Worm (Caenorhabditis elegans) whole organism, L2 larva: ENCODE results near the gene ech-4.
A peak's percentile ranks its signal among the peaks of the same experiment; 100 is the strongest.

Source experiments
- C34F6.9 ChIP-seq: fragments of 150-350 bp; optimal IDR thresholded peaks from 2 replicates; lab custom pipeline; 2014; ENCODE audit warnings: missing biosample characterization, missing genetic modification characterization
- F13H6.1 ChIP-seq: sonication (generic microtip); optimal IDR thresholded peaks from 2 replicates; lab custom pipeline; 2016; ENCODE audit warnings: missing genetic modification characterization, missing compliant biosample characterization
- R02D3.7 ChIP-seq: fragments of 150-350 bp; optimal IDR thresholded peaks from 2 replicates; lab custom pipeline; 2014; ENCODE audit warnings: missing biosample characterization, missing genetic modification characterization
- alr-1 ChIP-seq: fragments of 150-350 bp; optimal IDR thresholded peaks from 2 replicates; lab custom pipeline; 2014; ENCODE audit warnings: missing biosample characterization, missing genetic modification characterization
- aly-2 ChIP-seq: fragments of 150-350 bp; optimal IDR thresholded peaks from 2 replicates; lab custom pipeline; 2014; ENCODE audit warnings: missing biosample characterization, missing genetic modification characterization
- blmp-1 ChIP-seq: sonication (generic microtip); optimal IDR thresholded peaks from 2 replicates; lab custom pipeline; 2017; ENCODE audit warnings: missing genetic modification characterization, mild to moderate bottlenecking, missing compliant biosample characterization, antibody characterized with exemption, moderate library complexity; ENCODE audit not compliant: insufficient read depth
- ceh-16 ChIP-seq: fragments of 150-350 bp; optimal IDR thresholded peaks from 2 replicates; lab custom pipeline; 2014; ENCODE audit warnings: missing biosample characterization, missing genetic modification characterization
- ceh-82 ChIP-seq: fragments of 150-350 bp; optimal IDR thresholded peaks from 2 replicates; lab custom pipeline; 2014; ENCODE audit warnings: missing biosample characterization, missing genetic modification characterization
- crh-2 ChIP-seq: sonication (generic microtip); optimal IDR thresholded peaks from 2 replicates; lab custom pipeline; 2017; ENCODE audit warnings: missing biosample characterization, missing genetic modification characterization
- dmd-4 ChIP-seq: sonication (generic microtip); optimal IDR thresholded peaks from 2 replicates; lab custom pipeline; 2017; ENCODE audit warnings: missing biosample characterization, missing genetic modification characterization
- egl-27 ChIP-seq: sonication (generic microtip); optimal IDR thresholded peaks from 3 replicates; lab custom pipeline; 2017; ENCODE audit warnings: missing biosample characterization, missing genetic modification reagents, missing genetic modification characterization
- elt-1 ChIP-seq: fragments of 150-350 bp; optimal IDR thresholded peaks from 2 replicates; lab custom pipeline; 2014; ENCODE audit warnings: missing biosample characterization, missing genetic modification characterization
- elt-3 ChIP-seq: sonication (generic microtip); optimal IDR thresholded peaks from 2 replicates; lab custom pipeline; 2017; ENCODE audit warnings: missing biosample characterization, missing genetic modification characterization
- fos-1 ChIP-seq: fragments of 150-350 bp; optimal IDR thresholded peaks from 2 replicates; lab custom pipeline; 2014; ENCODE audit warnings: missing biosample characterization, missing genetic modification characterization
- gmeb-1 ChIP-seq: fragments of 150-350 bp; optimal IDR thresholded peaks from 2 replicates; lab custom pipeline; 2014; ENCODE audit warnings: missing biosample characterization, missing genetic modification characterization
- lin-11 ChIP-seq: fragments of 150-350 bp; sonication (generic microtip); optimal IDR thresholded peaks from 2 replicates; lab custom pipeline; 2014; ENCODE audit warnings: missing biosample characterization, missing genetic modification characterization, inconsistent platforms, mixed read lengths
- lin-13 ChIP-seq: fragments of 150-350 bp; optimal IDR thresholded peaks from 2 replicates; lab custom pipeline; 2014; ENCODE audit warnings: missing biosample characterization, missing genetic modification reagents, missing genetic modification characterization
- lin-39 ChIP-seq: fragments of 150-350 bp; optimal IDR thresholded peaks from 2 replicates; lab custom pipeline; 2014; ENCODE audit warnings: missing biosample characterization, missing genetic modification reagents, missing genetic modification characterization
- lsy-2 ChIP-seq, 2 experiments: fragments of 150-350 bp in 1 of 2; sonication (generic microtip) in 1 of 2; optimal IDR thresholded peaks; 2 replicates each; lab custom pipeline; 2014 to 2017; ENCODE audit warnings: missing biosample characterization in 2 of 2, missing genetic modification characterization in 2 of 2
- mab-5 ChIP-seq: fragments of 150-350 bp; optimal IDR thresholded peaks from 2 replicates; lab custom pipeline; 2014; ENCODE audit warnings: missing biosample characterization, missing genetic modification characterization
- mbf-1 ChIP-seq: sonication (generic microtip); optimal IDR thresholded peaks from 2 replicates; lab custom pipeline; 2017; ENCODE audit warnings: missing biosample characterization, missing genetic modification characterization
- nhr-10 ChIP-seq: sonication (generic microtip); optimal IDR thresholded peaks from 2 replicates; lab custom pipeline; 2017; ENCODE audit warnings: missing biosample characterization, missing genetic modification characterization
- nhr-11 ChIP-seq: fragments of 150-350 bp; optimal IDR thresholded peaks from 2 replicates; lab custom pipeline; 2014; ENCODE audit warnings: missing biosample characterization, missing genetic modification characterization
- nhr-129 ChIP-seq: fragments of 150-350 bp; optimal IDR thresholded peaks from 2 replicates; lab custom pipeline; 2014; ENCODE audit warnings: missing biosample characterization, missing genetic modification characterization
- nhr-21 ChIP-seq: fragments of 150-350 bp; optimal IDR thresholded peaks from 2 replicates; lab custom pipeline; 2014; ENCODE audit warnings: missing biosample characterization, missing genetic modification characterization
- nhr-23 ChIP-seq: fragments of 150-350 bp; optimal IDR thresholded peaks from 2 replicates; lab custom pipeline; 2014; ENCODE audit warnings: missing biosample characterization, missing genetic modification reagents, missing genetic modification characterization
- nhr-237 ChIP-seq: fragments of 150-350 bp; optimal IDR thresholded peaks from 2 replicates; lab custom pipeline; 2014; ENCODE audit warnings: missing biosample characterization, missing genetic modification characterization
- nhr-25 ChIP-seq: fragments of 150-350 bp; sonication (generic microtip); optimal IDR thresholded peaks from 3 replicates; lab custom pipeline; 2014; ENCODE audit warnings: missing biosample characterization, missing genetic modification characterization
- nhr-6 ChIP-seq: fragments of 150-350 bp; optimal IDR thresholded peaks from 2 replicates; lab custom pipeline; 2014; ENCODE audit warnings: missing biosample characterization, missing genetic modification characterization
- nhr-77 ChIP-seq: fragments of 150-350 bp; optimal IDR thresholded peaks from 2 replicates; lab custom pipeline; 2014; ENCODE audit warnings: missing biosample characterization, missing genetic modification characterization
- peb-1 ChIP-seq: fragments of 150-350 bp; optimal IDR thresholded peaks from 2 replicates; lab custom pipeline; 2014; ENCODE audit warnings: missing biosample characterization, missing genetic modification characterization
- sem-4 ChIP-seq: fragments of 150-350 bp; optimal IDR thresholded peaks from 2 replicates; lab custom pipeline; 2014; ENCODE audit warnings: missing biosample characterization, missing genetic modification reagents, missing genetic modification characterization
- skn-1 ChIP-seq: sonication (generic microtip); optimal IDR thresholded peaks from 2 replicates; lab custom pipeline; 2017; ENCODE audit warnings: missing biosample characterization, missing genetic modification characterization
- sma-3 ChIP-seq: sonication (generic microtip); optimal IDR thresholded peaks from 2 replicates; lab custom pipeline; 2016; ENCODE audit warnings: missing genetic modification reagents, missing genetic modification characterization, missing compliant biosample characterization
- sma-9 ChIP-seq, 2 experiments: fragments of 150-350 bp in 1 of 2; sonication (generic microtip) in 1 of 2; optimal IDR thresholded peaks; 2 replicates each; lab custom pipeline; 2014 to 2016; ENCODE audit warnings: missing genetic modification characterization in 2 of 2, mild to moderate bottlenecking in 1 of 2, missing biosample characterization in 1 of 2, missing compliant biosample characterization in 1 of 2, missing genetic modification reagents in 1 of 2, moderate library complexity in 1 of 2
- snpc-4 ChIP-seq: fragments of 150-350 bp; optimal IDR thresholded peaks from 2 replicates; lab custom pipeline; 2014; ENCODE audit warnings: missing biosample characterization, missing genetic modification characterization
- unc-39 ChIP-seq: fragments of 150-350 bp; optimal IDR thresholded peaks from 2 replicates; lab custom pipeline; 2014; ENCODE audit warnings: missing biosample characterization, missing genetic modification characterization
- unc-55 ChIP-seq: fragments of 150-350 bp; sonication (generic microtip); optimal IDR thresholded peaks from 3 replicates; lab custom pipeline; 2014; ENCODE audit warnings: missing biosample characterization, missing genetic modification reagents, missing genetic modification characterization
- unc-62 ChIP-seq: fragments of 150-350 bp; optimal IDR thresholded peaks from 2 replicates; lab custom pipeline; 2014; ENCODE audit warnings: missing biosample characterization, missing genetic modification reagents, missing genetic modification characterization
- zag-1 ChIP-seq: fragments of 150-350 bp; optimal IDR thresholded peaks from 2 replicates; lab custom pipeline; 2014; ENCODE audit warnings: missing biosample characterization, missing genetic modification characterization
- ztf-1 ChIP-seq: fragments of 200-800 bp; sonication (Bioruptor generic); conservative IDR thresholded peaks from 2 replicates; pipeline ENCODE4 v1.3.6; 2022; ENCODE audit warnings: missing genetic modification characterization, missing compliant biosample characterization
- ztf-11 ChIP-seq: sonication (generic microtip); optimal IDR thresholded peaks from 2 replicates; lab custom pipeline; 2017; ENCODE audit warnings: missing biosample characterization, missing genetic modification characterization

The ech-4 gene

DNA sequence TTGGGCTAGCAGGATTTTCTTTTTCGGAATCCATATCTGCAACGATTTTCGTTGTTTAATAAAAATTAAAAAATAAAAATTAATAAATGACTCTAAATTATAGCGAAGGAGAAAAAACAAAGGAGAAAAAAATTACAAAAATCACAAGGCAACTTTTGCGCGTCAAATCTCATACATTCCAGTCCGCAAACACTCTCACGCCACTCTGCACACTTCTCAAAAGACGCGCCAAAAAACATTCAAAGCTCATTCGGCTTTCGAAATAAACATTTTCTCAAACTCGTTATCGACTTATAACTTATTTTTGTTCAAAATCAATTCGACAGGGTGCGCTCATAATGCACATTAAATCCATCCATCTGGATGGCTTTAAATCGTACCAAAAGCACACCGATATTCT lies 3.2 kb downstream of the ech-4 start, which contains the start of the genes R06F6.12 and mix-1 (continued):
- no peak for TF ChIP-seq mbf-1
- peak; percentile 30 for TF ChIP-seq lin-13 (GFP tag; lab: Kevin White, UChicago)
- TF ChIP-seq nhr-21 (tag; lab: Kevin White, UChicago), result peak; percentile 31

- TF ChIP-seq R02D3.7 (tag; lab: Kevin White, UChicago), result no peak
- TF ChIP-seq nhr-11 (tag; lab: Kevin White, UChicago), result no peak
- TF ChIP-seq elt-1, result no peak
- no peak for TF ChIP-seq unc-55 (GFP tag; lab: Kevin White, UChicago)
- no peak for TF ChIP-seq nhr-237 (tag; lab: Kevin White, UChicago)
- TF ChIP-seq elt-3 (tag; lab: Kevin White, UChicago), result no peak
- TF ChIP-seq nhr-129 (tag; lab: Kevin White, UChicago), result no peak
- TF ChIP-seq peb-1, result no peak
- no peak for TF ChIP-seq nhr-10
- TF ChIP-seq alr-1, result no peak
- no peak for TF ChIP-seq nhr-21 (tag; lab: Kevin White, UChicago)
- no peak for TF ChIP-seq zag-1 (tag; lab: Kevin White, UChicago)
- no peak for TF ChIP-seq nhr-25 (tag; lab: Kevin White, UChicago)
- TF ChIP-seq unc-62 (GFP tag; lab: Kevin White, UChicago), result no peak
- TF ChIP-seq, all 48 proteins: peak for 0
These were observed 8.2 kb downstream of the ech-4 start, which contains the start of gene VM106R.1 for ce11 chrII:10829081-10829480. VM106R.1 (minus strand) TSS chrII:10829181.

- no peak for TF ChIP-seq nhr-10
- no peak for TF ChIP-seq lin-13 (GFP tag; lab: Kevin White, UChicago)
- no peak for TF ChIP-seq fos-1 (tag; lab: Kevin White, UChicago)
- no peak for TF ChIP-seq mbf-1
- TF ChIP-seq nhr-6, result no peak
- TF ChIP-seq sma-9 (GFP tag; optimal IDR thresholded peaks at IDR 0.05; lab: Kevin White, UChicago), result no peak
- no peak for TF ChIP-seq sma-9 (tag; optimal IDR thresholded peaks at IDR 0.05; lab: Kevin White, UChicago)
- no peak for TF ChIP-seq lin-39 (tag; lab: Kevin White, UChicago)
- TF ChIP-seq ceh-82 (tag; lab: Kevin White, UChicago), result no peak
These were observed 8.7 kb downstream of the ech-4 start for ce11 chrII:10829572-10829971.

ce11 chrII:10834717-10835116 lies 13.9 kb downstream of the ech-4 start:
- no peak for TF ChIP-seq sem-4 (tag; lab: Kevin White, UChicago)
- no peak for TF ChIP-seq sma-9 (GFP tag; optimal IDR thresholded peaks at IDR 0.05; lab: Kevin White, UChicago)
- TF ChIP-seq sma-9 (tag; optimal IDR thresholded peaks at IDR 0.05; lab: Kevin White, UChicago), result no peak
- TF ChIP-seq elt-1, result no peak
- TF ChIP-seq skn-1, result no peak

DNA sequence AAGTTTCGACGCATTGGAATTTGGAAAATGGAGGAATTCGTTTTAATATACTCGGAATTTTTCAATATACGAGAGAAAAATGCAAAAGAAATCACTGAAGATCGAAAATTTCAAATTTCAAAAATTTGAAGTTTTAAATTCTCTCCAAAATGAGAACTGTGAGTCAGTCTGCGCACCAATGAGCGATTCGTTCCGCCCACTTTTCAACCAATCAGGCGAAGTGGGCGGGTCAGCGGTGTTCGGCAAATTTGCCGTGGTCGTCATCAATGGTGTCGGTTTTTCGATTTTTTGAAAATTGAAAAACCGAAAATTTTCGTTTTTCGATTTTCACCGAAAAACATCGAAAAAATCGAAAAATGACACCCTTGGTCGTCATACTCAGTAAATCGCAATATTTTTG lies 17.7 kb downstream of the ech-4 start:
- TF ChIP-seq lsy-2 (tag; optimal IDR thresholded peaks at IDR 0.05; lab: Kevin White, UChicago) (no peak), sma-9 (GFP tag; optimal IDR thresholded peaks at IDR 0.05; lab: Kevin White, UChicago) (no peak), sma-9 (tag; optimal IDR thresholded peaks at IDR 0.05; lab: Kevin White, UChicago) (no peak), lin-13 (GFP tag; lab: Kevin White, UChicago) (no peak)

ce11 chrII:10840067-10840466 lies 19.2 kb downstream of the ech-4 start:
- TF ChIP-seq nhr-77 (tag; lab: Kevin White, UChicago) (no peak), mab-5 (peak; percentile 51), lin-11 (tag; lab: Kevin White, UChicago) (peak; percentile 53), sem-4 (tag; lab: Kevin White, UChicago) (peak; percentile 41), F13H6.1 (tag; lab: Kevin White, UChicago) (peak; percentile 80), dmd-4 (tag; lab: Kevin White, UChicago) (no peak), nhr-6 (peak; percentile 49), ceh-16 (tag; lab: Kevin White, UChicago) (peak; percentile 11), sma-9 (GFP tag; optimal IDR thresholded peaks at IDR 0.05; lab: Kevin White, UChicago) (peak; percentile 81), sma-9 (tag; optimal IDR thresholded peaks at IDR 0.05; lab: Kevin White, UChicago) (no peak), sma-3 (GFP tag; lab: Kevin White, UChicago) (peak; percentile 78), crh-2 (tag; lab: Kevin White, UChicago) (peak; percentile 81), lin-13 (GFP tag; lab: Kevin White, UChicago) (peak; percentile 74), unc-39 (tag; lab: Kevin White, UChicago) (no peak), alr-1 (no peak), nhr-129 (tag; lab: Kevin White, UChicago) (peak; percentile 91), snpc-4 (peak; percentile 75), R02D3.7 (tag; lab: Kevin White, UChicago) (peak; percentile 24), nhr-23 (tag; lab: Kevin White, UChicago) (no peak), aly-2 (tag; lab: Kevin White, UChicago) (no peak), elt-1 (no peak), egl-27 (peak; percentile 48), ztf-11 (tag; lab: Kevin White, UChicago) (no peak), blmp-1 (tag; lab: Kevin White, UChicago) (peak; percentile 28), gmeb-1 (peak; percentile 79), mbf-1 (no peak), ztf-1 (GFP tag; lab: Robert Waterston, UW) (no peak), fos-1 (tag; lab: Kevin White, UChicago) (peak; percentile 59), lsy-2 (tag; optimal IDR thresholded peaks at IDR 0.05; lab: Kevin White, UChicago) (peak; percentile 63 to 82), C34F6.9 (tag; lab: Kevin White, UChicago) (peak; percentile 79)
